Fruit fly (Drosophila melanogaster) whole organism, embryonic: ENCODE measurements around the gene CG9426.

Experiments used
- Ada2b ChIP-seq: fragments of 200-800 bp; sonication (Bioruptor generic); IDR thresholded peaks from 2 replicates; pipeline ENCODE4 v1.3.6; 2022; ENCODE audit warnings: missing biosample characterization, missing genetic modification characterization
- Bdp1 ChIP-seq: fragments of 200-800 bp; sonication (Bioruptor generic); optimal IDR thresholded peaks from 3 replicates; lab custom pipeline; 2016; ENCODE audit warnings: missing biosample characterization, missing genetic modification characterization
- CG10209 ChIP-seq: fragments of 200-800 bp; sonication (Bioruptor generic); optimal IDR thresholded peaks from 3 replicates; lab custom pipeline; 2017; ENCODE audit warnings: missing biosample characterization, mild to moderate bottlenecking, missing genetic modification characterization, missing genetic modification reagents
- CG10274 ChIP-seq: fragments of 200-800 bp; sonication (Bioruptor generic); optimal IDR thresholded peaks from 3 replicates; lab custom pipeline; 2017; ENCODE audit warnings: missing biosample characterization, mild to moderate bottlenecking, missing genetic modification characterization
- CG1233 ChIP-seq: fragments of 200-800 bp; sonication (Bioruptor generic); optimal IDR thresholded peaks from 4 replicates; lab custom pipeline; 2018; ENCODE audit warnings: missing biosample characterization, mild to moderate bottlenecking, missing genetic modification characterization
- CG13296 ChIP-seq: fragments of 200-800 bp; sonication (Bioruptor generic); optimal IDR thresholded peaks from 3 replicates; lab custom pipeline; 2018; ENCODE audit warnings: missing biosample characterization, mild to moderate bottlenecking, missing genetic modification characterization
- CG14441 ChIP-seq: fragments of 200-800 bp; sonication (Bioruptor generic); IDR thresholded peaks from 2 replicates; pipeline ENCODE4 v1.3.6; 2022; ENCODE audit warnings: missing biosample characterization, missing genetic modification characterization
- CG17328 ChIP-seq: fragments of 200-800 bp; sonication (Bioruptor generic); IDR thresholded peaks from 2 replicates; pipeline ENCODE4 v1.3.6; 2022; ENCODE audit warnings: missing biosample characterization, missing genetic modification characterization
- CG18011 ChIP-seq: fragments of 200-800 bp; sonication (Bioruptor generic); optimal IDR thresholded peaks from 2 replicates; lab custom pipeline; 2017; ENCODE audit warnings: missing biosample characterization, missing genetic modification characterization, mild to moderate bottlenecking, moderate library complexity, missing genotype
- CG18619 ChIP-seq: fragments of 200-800 bp; sonication (Bioruptor generic); optimal IDR thresholded peaks from 3 replicates; lab custom pipeline; 2017; ENCODE audit warnings: missing biosample characterization, mild to moderate bottlenecking, missing genetic modification characterization
- CG18764 ChIP-seq: fragments of 200-800 bp; sonication (Bioruptor generic); optimal IDR thresholded peaks from 3 replicates; lab custom pipeline; 2016; ENCODE audit warnings: missing biosample characterization, missing genetic modification characterization
- CG2129 ChIP-seq: fragments of 200-800 bp; sonication (Bioruptor generic); IDR thresholded peaks from 2 replicates; pipeline ENCODE4 v1.3.6; 2022; ENCODE audit warnings: missing biosample characterization, missing genetic modification characterization; ENCODE audit not compliant: partially characterized antibody
- CG3163 ChIP-seq: fragments of 200-800 bp; sonication (Bioruptor generic); optimal IDR thresholded peaks from 3 replicates; lab custom pipeline; 2016; ENCODE audit warnings: missing biosample characterization, missing genetic modification characterization
- CG3407 ChIP-seq: fragments of 200-800 bp; sonication (Bioruptor generic); optimal IDR thresholded peaks from 2 replicates; lab custom pipeline; 2018; ENCODE audit warnings: missing biosample characterization, mild to moderate bottlenecking, missing genetic modification characterization
- CG34422 ChIP-seq: fragments of 200-800 bp; sonication (Bioruptor generic); IDR thresholded peaks from 3 replicates; pipeline ENCODE4 v1.3.6; 2022; ENCODE audit warnings: missing biosample characterization, missing genetic modification characterization
- CG4617 ChIP-seq: fragments of 200-800 bp; sonication (Bioruptor generic); optimal IDR thresholded peaks from 3 replicates; lab custom pipeline; 2016; ENCODE audit warnings: missing biosample characterization, missing genetic modification characterization, borderline replicate concordance
- CG5180 ChIP-seq: fragments of 200-800 bp; sonication (Bioruptor generic); optimal IDR thresholded peaks from 3 replicates; lab custom pipeline; 2017; ENCODE audit warnings: missing biosample characterization, missing genetic modification characterization, mild to moderate bottlenecking, moderate library complexity, missing genetic modification reagents
- CG6272 ChIP-seq: fragments of 200-800 bp; sonication (Bioruptor generic); IDR thresholded peaks from 2 replicates; pipeline ENCODE4 v1.3.6; 2022; ENCODE audit warnings: missing biosample characterization, missing genetic modification characterization
- CG6689 ChIP-seq: fragments of 200-800 bp; sonication (Bioruptor generic); IDR thresholded peaks from 2 replicates; pipeline ENCODE4 v1.3.6; 2022; ENCODE audit warnings: missing biosample characterization, missing genetic modification characterization
- CG8089 ChIP-seq: fragments of 200-800 bp; sonication (Bioruptor generic); optimal IDR thresholded peaks from 3 replicates; lab custom pipeline; 2016; ENCODE audit warnings: missing biosample characterization, missing genetic modification characterization
- CG9609 ChIP-seq: fragments of 200-800 bp; sonication (Bioruptor generic); optimal IDR thresholded peaks from 3 replicates; lab custom pipeline; 2016; ENCODE audit warnings: missing biosample characterization, missing genetic modification characterization
- CTCF ChIP-seq: fragments of 200-800 bp; sonication (Bioruptor generic); optimal IDR thresholded peaks from 2 replicates; lab custom pipeline; 2017; ENCODE audit warnings: missing biosample characterization, mild to moderate bottlenecking, missing genetic modification characterization, moderate library complexity
- Dad ChIP-seq: fragments of 200-800 bp; sonication (Bioruptor generic); optimal IDR thresholded peaks from 3 replicates; lab custom pipeline; 2016; ENCODE audit warnings: missing biosample characterization, missing genetic modification characterization
- Fer2 ChIP-seq: fragments of 200-800 bp; sonication (Bioruptor generic); optimal IDR thresholded peaks from 2 replicates; lab custom pipeline; 2018; ENCODE audit warnings: missing biosample characterization, mild to moderate bottlenecking, missing genetic modification characterization, moderate library complexity
- Lhr ChIP-seq: fragments of 200-800 bp; sonication (Bioruptor generic); optimal IDR thresholded peaks from 3 replicates; lab custom pipeline; 2017; ENCODE audit warnings: mild to moderate bottlenecking, missing biosample characterization, missing genetic modification reagents, missing genetic modification characterization
- Lim3 ChIP-seq: fragments of 200-800 bp; sonication (Bioruptor generic); IDR thresholded peaks from 2 replicates; pipeline ENCODE4 v1.3.6; 2022; ENCODE audit warnings: missing biosample characterization, missing genetic modification characterization
- MBD-R2 ChIP-seq: fragments of 200-800 bp; sonication (Bioruptor generic); IDR thresholded peaks from 2 replicates; pipeline ENCODE4 v1.3.6; 2022; ENCODE audit warnings: missing biosample characterization, missing genetic modification characterization
- MESR4 ChIP-seq: fragments of 200-800 bp; sonication (Bioruptor generic); optimal IDR thresholded peaks from 2 replicates; lab custom pipeline; 2018; ENCODE audit warnings: missing biosample characterization, mild to moderate bottlenecking, missing genetic modification characterization, moderate library complexity
- Meics ChIP-seq: fragments of 200-800 bp; sonication (Bioruptor generic); optimal IDR thresholded peaks from 2 replicates; lab custom pipeline; 2017; ENCODE audit warnings: missing biosample characterization, mild to moderate bottlenecking, missing genetic modification characterization
- ab ChIP-seq: fragments of 200-800 bp; sonication (Bioruptor generic); optimal IDR thresholded peaks from 2 replicates; lab custom pipeline; 2016; ENCODE audit warnings: missing biosample characterization, missing genetic modification characterization
- amos ChIP-seq: fragments of 200-800 bp; sonication (Bioruptor generic); IDR thresholded peaks from 2 replicates; pipeline ENCODE4 v1.3.6; 2022; ENCODE audit warnings: missing biosample characterization, missing genetic modification characterization; ENCODE audit not compliant: partially characterized antibody
- ase ChIP-seq: fragments of 200-800 bp; sonication (Bioruptor generic); IDR thresholded peaks from 3 replicates; pipeline ENCODE4 v1.3.6; 2022; ENCODE audit warnings: missing biosample characterization, missing genetic modification characterization
- az2 ChIP-seq: fragments of 200-800 bp; sonication (Bioruptor generic); optimal IDR thresholded peaks from 3 replicates; lab custom pipeline; 2016; ENCODE audit warnings: missing biosample characterization, missing genetic modification characterization
- cas ChIP-seq: fragments of 200-800 bp; sonication (Bioruptor generic); IDR thresholded peaks from 2 replicates; pipeline ENCODE4 v1.3.6; 2022; ENCODE audit warnings: missing biosample characterization, missing genetic modification characterization
- dm ChIP-seq: fragments of 200-800 bp; sonication (Bioruptor generic); optimal IDR thresholded peaks from 3 replicates; lab custom pipeline; 2016; ENCODE audit warnings: missing biosample characterization, missing genetic modification characterization
- ems ChIP-seq: fragments of 200-800 bp; sonication (Bioruptor generic); optimal IDR thresholded peaks from 3 replicates; lab custom pipeline; 2016; ENCODE audit warnings: missing biosample characterization, missing genetic modification characterization
- exex ChIP-seq: fragments of 200-800 bp; sonication (Bioruptor generic); optimal IDR thresholded peaks from 4 replicates; lab custom pipeline; 2018; ENCODE audit warnings: missing biosample characterization, mild to moderate bottlenecking, missing genetic modification characterization, moderate library complexity
- fd102C ChIP-seq: fragments of 200-800 bp; sonication (Bioruptor generic); optimal IDR thresholded peaks from 2 replicates; lab custom pipeline; 2018; ENCODE audit warnings: missing biosample characterization, mild to moderate bottlenecking, missing genetic modification characterization, moderate library complexity
- fd64A ChIP-seq: fragments of 200-800 bp; sonication (Bioruptor generic); optimal IDR thresholded peaks from 3 replicates; lab custom pipeline; 2018; ENCODE audit warnings: missing biosample characterization, mild to moderate bottlenecking, missing genetic modification characterization
- gfzf ChIP-seq: fragments of 200-800 bp; sonication (Bioruptor generic); optimal IDR thresholded peaks from 2 replicates; lab custom pipeline; 2016; ENCODE audit warnings: missing biosample characterization, mild to moderate bottlenecking, missing genetic modification characterization, moderate library complexity
- jigr1 ChIP-seq: fragments of 200-800 bp; sonication (Bioruptor generic); IDR thresholded peaks from 3 replicates; pipeline ENCODE4 v1.3.6; 2022; ENCODE audit warnings: missing biosample characterization, missing genetic modification characterization
- kah ChIP-seq: fragments of 200-800 bp; sonication (Bioruptor generic); optimal IDR thresholded peaks from 2 replicates; lab custom pipeline; 2018; ENCODE audit warnings: missing biosample characterization, mild to moderate bottlenecking, missing genetic modification characterization
- lmd ChIP-seq: fragments of 200-800 bp; sonication (Bioruptor generic); IDR thresholded peaks from 2 replicates; pipeline ENCODE4 v1.3.6; 2022; ENCODE audit warnings: missing biosample characterization, missing genetic modification characterization
- org-1 ChIP-seq: fragments of 200-800 bp; sonication (Bioruptor generic); optimal IDR thresholded peaks from 2 replicates; lab custom pipeline; 2017; ENCODE audit warnings: missing biosample characterization, missing genetic modification characterization
- pan ChIP-seq, 4 experiments: fragments of >200 bp in 3 of 4; fragments of 200-800 bp in 1 of 4; sonication (Bioruptor generic) in 1 of 4; optimal IDR thresholded peaks in 3 of 4; IDR thresholded peaks in 1 of 4; 2 replicates each; pipeline versions ENCODE4 v1.3.6 to Lab custom; 2017 to 2022; ENCODE audit warnings: missing biosample characterization in 2 of 4, missing genetic modification characterization in 2 of 4, mixed read lengths in 1 of 4
- sens-2 ChIP-seq: fragments of 200-800 bp; sonication (Bioruptor generic); IDR thresholded peaks from 2 replicates; pipeline ENCODE4 v1.3.6; 2022; ENCODE audit warnings: missing biosample characterization, missing genetic modification characterization
- shn ChIP-seq: fragments of 200-800 bp; sonication (Bioruptor generic); optimal IDR thresholded peaks from 3 replicates; lab custom pipeline; 2016; ENCODE audit warnings: missing biosample characterization, missing genetic modification characterization
- sim ChIP-seq: fragments of 200-800 bp; sonication (Bioruptor generic); IDR thresholded peaks from 2 replicates; pipeline ENCODE4 v1.3.6; 2022; ENCODE audit warnings: missing biosample characterization, missing genetic modification characterization
- sisA ChIP-seq: fragments of 200-800 bp; sonication (Bioruptor generic); IDR thresholded peaks from 2 replicates; pipeline ENCODE4 v1.3.6; 2022; ENCODE audit warnings: missing biosample characterization, missing genetic modification characterization
- ssp ChIP-seq: fragments of 200-800 bp; sonication (Bioruptor generic); IDR thresholded peaks from 2 replicates; pipeline ENCODE4 v1.3.6; 2022; ENCODE audit warnings: missing biosample characterization, missing genetic modification characterization
- unc-4 ChIP-seq: fragments of 200-800 bp; sonication (Bioruptor generic); IDR thresholded peaks from 2 replicates; pipeline ENCODE4 v1.3.6; 2022; ENCODE audit warnings: missing biosample characterization, missing genetic modification characterization; ENCODE audit not compliant: partially characterized antibody
- zen ChIP-seq: fragments of 200-800 bp; sonication (Bioruptor generic); optimal IDR thresholded peaks from 3 replicates; lab custom pipeline; 2018; ENCODE audit warnings: missing biosample characterization, mild to moderate bottlenecking, missing genetic modification characterization, moderate library complexity

Gene CG9426

dm6 chr2L:13179095-13179494 lies 40.6 kb downstream of the CG9426 start, which contains the start of gene Alg7 (continued):
- TF ChIP-seq CG2129 (GFP tag; lab: Robert Waterston, UW) (0 out of 2 replicates have a peak, but pooled peaks have one; percentile 16), CG18619 (GFP tag; lab: Kevin White, UChicago) (no peak), gfzf (GFP tag; lab: Kevin White, UChicago) (peak; percentile 43), ase (GFP tag; lab: Robert Waterston, UW) (no peak), dm (GFP tag; lab: Kevin White, UChicago) (no peak), ems (GFP tag; lab: Kevin White, UChicago) (no peak), CG18011 (GFP tag; lab: Kevin White, UChicago) (no peak), shn (GFP tag; lab: Kevin White, UChicago) (no peak), pan (optimal IDR thresholded peaks at IDR 0.05; lab: Kevin White, UChicago) (no peak), pan (GFP tag; optimal IDR thresholded peaks at IDR 0.05 in 1 of 2, IDR thresholded peaks at IDR 0.05 in 1 of 2) (no peak), CG3407 (GFP tag; lab: Kevin White, UChicago) (no peak), CG18764 (GFP tag; lab: Kevin White, UChicago) (no peak), sens-2 (GFP tag; lab: Robert Waterston, UW) (no peak), unc-4 (0 out of 2 replicates have a peak, but pooled peaks have one; percentile 15), CG17328 (no peak), CG14441 (GFP tag; lab: Robert Waterston, UW) (no peak), ssp (GFP tag; lab: Robert Waterston, UW) (no peak), CG3163 (no peak), cas (no peak), jigr1 (no peak), fd64A (GFP tag; lab: Kevin White, UChicago) (no peak), amos (GFP tag; lab: Robert Waterston, UW) (no peak), ab (GFP tag; lab: Kevin White, UChicago) (no peak), Meics (GFP tag; lab: Kevin White, UChicago) (no peak), org-1 (no peak), lmd (GFP tag; lab: Robert Waterston, UW) (no peak), exex (tag; lab: Kevin White, UChicago) (no peak), CG4617 (GFP tag; lab: Kevin White, UChicago) (no peak), CG13296 (GFP tag; lab: Kevin White, UChicago) (no peak), CG8089 (GFP tag; lab: Kevin White, UChicago) (no peak), sisA (GFP tag; lab: Robert Waterston, UW) (no peak), CG1233 (no peak), MESR4 (GFP tag; lab: Kevin White, UChicago) (peak; percentile 51), CG5180 (GFP tag; lab: Kevin White, UChicago) (no peak), CG34422 (peak; percentile 55; the same call in 1 of the 3 replicates), Bdp1 (no peak), sim (GFP tag; lab: Robert Waterston, UW) (no peak), CG6689 (no peak), zen (tag; lab: Kevin White, UChicago) (peak; percentile 4), fd102C (GFP tag; lab: Kevin White, UChicago) (no peak), Dad (GFP tag; lab: Kevin White, UChicago) (no peak), MBD-R2 (GFP tag; lab: Robert Waterston, UW) (peak; percentile 82), Lhr (GFP tag; lab: Kevin White, UChicago) (no peak), CG9609 (GFP tag; lab: Kevin White, UChicago) (no peak), CG6272 (GFP tag; lab: Robert Waterston, UW) (no peak), CTCF (GFP tag; lab: Kevin White, UChicago) (no peak), Ada2b (no peak), CG10209 (GFP tag; lab: Kevin White, UChicago) (no peak), kah (GFP tag; lab: Kevin White, UChicago) (no peak), CG10274 (GFP tag; lab: Kevin White, UChicago) (no peak), Fer2 (no peak), Lim3 (GFP tag; lab: Robert Waterston, UW) (no peak), az2 (GFP tag; lab: Kevin White, UChicago) (no peak)
